Worm (Caenorhabditis elegans) whole organism, mixed stage, embryonic: ENCODE results near the gene srt-53.

Experiments
- bed-3 ChIP-seq: fragments of 200-800 bp; sonication (Bioruptor generic); optimal IDR thresholded peaks from 3 replicates; lab custom pipeline; 2018; ENCODE audit warnings: mild to moderate bottlenecking, missing genetic modification characterization, moderate library complexity, missing compliant biosample characterization
- blmp-1 ChIP-seq: fragments of 150-350 bp; optimal IDR thresholded peaks from 2 replicates; lab custom pipeline; 2014; ENCODE audit warnings: missing biosample characterization, missing genetic modification characterization
- ces-1 ChIP-seq: fragments of 150-350 bp; optimal IDR thresholded peaks from 2 replicates; lab custom pipeline; 2014; ENCODE audit warnings: missing biosample characterization, missing genetic modification reagents, missing genetic modification characterization
- elt-3 ChIP-seq: fragments of 150-350 bp; optimal IDR thresholded peaks from 2 replicates; lab custom pipeline; 2014; ENCODE audit warnings: missing biosample characterization, missing genetic modification characterization
- mep-1 ChIP-seq: fragments of 150-350 bp; optimal IDR thresholded peaks from 2 replicates; lab custom pipeline; 2017; ENCODE audit warnings: missing biosample characterization, missing genetic modification reagents, missing genetic modification characterization, inconsistent platforms
- pha-4 ChIP-seq: fragments of 150-350 bp; optimal IDR thresholded peaks from 2 replicates; lab custom pipeline; 2018; ENCODE audit warnings: missing biosample characterization, missing genetic modification reagents, missing genetic modification characterization
- snpc-4 ChIP-seq: fragments of 150-350 bp; optimal IDR thresholded peaks from 2 replicates; lab custom pipeline; 2014; ENCODE audit warnings: missing biosample characterization, missing genetic modification characterization
- ztf-11 ChIP-seq: fragments of 150-350 bp; optimal IDR thresholded peaks from 2 replicates; lab custom pipeline; 2014; ENCODE audit warnings: missing biosample characterization, missing genetic modification characterization

- no peak for TF ChIP-seq snpc-4 (tag; lab: Kevin White, UChicago)
- TF ChIP-seq ces-1 (GFP tag; lab: Kevin White, UChicago), result peak; percentile 27
- no peak for TF ChIP-seq pha-4 (tag; lab: Kevin White, UChicago)
- no peak for TF ChIP-seq blmp-1 (tag; lab: Kevin White, UChicago)
- TF ChIP-seq ztf-11 (tag; lab: Kevin White, UChicago), result no peak
- TF ChIP-seq bed-3 (GFP tag; lab: Kevin White, UChicago), result no peak
- no peak for TF ChIP-seq mep-1
- no peak for TF ChIP-seq elt-3 (tag; lab: Kevin White, UChicago)
Observed at ce11 chrV:7980370-7980987, 40.3 kb upstream of the srt-53 start.
